Worm (Caenorhabditis elegans): ENCODE measurements around the gene clec-149.
A peak's percentile ranks its signal among the peaks of the same experiment; 100 is the strongest.

clec-149 gene

DNA sequence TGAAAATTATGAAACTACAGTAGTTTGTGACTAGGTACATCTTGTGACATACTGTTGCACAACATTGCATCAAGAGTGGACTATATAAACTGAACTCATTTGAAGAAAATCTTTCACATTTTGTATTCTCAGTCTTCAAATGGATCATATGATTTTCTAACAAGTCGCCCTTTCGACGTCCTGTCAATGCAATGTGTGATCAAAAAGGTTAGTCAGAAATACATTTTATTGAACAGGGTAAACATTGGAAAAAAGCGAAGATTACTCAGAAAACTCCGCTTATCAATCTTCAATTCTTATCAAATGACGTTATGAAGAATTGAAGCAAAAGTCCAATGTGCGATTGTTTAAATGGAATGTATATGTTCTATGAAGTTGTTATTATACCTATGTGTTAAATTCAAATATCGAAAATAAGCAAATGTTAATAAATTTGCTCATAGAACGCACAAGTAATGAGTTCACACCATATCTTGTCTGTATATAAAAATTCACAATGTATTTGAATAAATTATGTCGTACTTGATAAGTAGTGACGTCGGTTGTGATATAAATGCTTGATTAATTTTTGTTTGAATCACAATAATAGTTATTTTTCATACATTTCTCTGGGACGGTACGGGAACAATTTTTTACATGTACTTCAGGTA, 10.0 kb downstream of the clec-149 start, which contains the start of gene zip-2:
zip-2 (plus strand) TSS at position 128 of the 650 bp plus-strand sequence.
- TF ChIP-seq pbrm-1 (GFP tag; IDR thresholded peaks at IDR 0.05) = no peak
- no peak for TF ChIP-seq Y67H2A.10 (GFP tag; conservative IDR thresholded peaks at IDR 0.05)
- no peak for TF ChIP-seq F57A8.1 (GFP tag; optimal IDR thresholded peaks at IDR 0.05)
- no peak for TF ChIP-seq unc-130 (GFP tag; optimal IDR thresholded peaks at IDR 0.05)
- TF ChIP-seq let-526 (GFP tag; IDR thresholded peaks at IDR 0.05) = no peak
- TF ChIP-seq F49E8.2 (tag; optimal IDR thresholded peaks at IDR 0.05; ENCODE audit: insufficient read depth) = no peak
- TF ChIP-seq madf-6 (GFP tag; IDR thresholded peaks at IDR 0.05) = no peak
- peak; percentile 91 for TF ChIP-seq nhr-80 (tag; optimal IDR thresholded peaks at IDR 0.05)
- TF ChIP-seq nfya-1 (tag; optimal IDR thresholded peaks at IDR 0.05; ENCODE audit: borderline replicate concordance, insufficient read depth) = no peak
- TF ChIP-seq repo-1 (tag; optimal IDR thresholded peaks at IDR 0.05) = no peak
- no peak for TF ChIP-seq ceh-79 (tag; optimal IDR thresholded peaks at IDR 0.05)
- no peak for TF ChIP-seq K12H6.12 (tag; optimal IDR thresholded peaks at IDR 0.05)
- no peak for TF ChIP-seq ccch-3 (GFP tag; optimal IDR thresholded peaks at IDR 0.05)
- TF ChIP-seq hsf-1 (GFP tag; IDR thresholded peaks at IDR 0.05) = no peak
- TF ChIP-seq ztf-26 (tag; optimal IDR thresholded peaks at IDR 0.05) = no peak
- peak; percentile 27 for TF ChIP-seq madf-10 (tag; optimal IDR thresholded peaks at IDR 0.05)
- no peak for TF ChIP-seq dox-1 (GFP tag; IDR thresholded peaks at IDR 0.05)
- no peak for TF ChIP-seq ztf-25 (GFP tag; IDR thresholded peaks at IDR 0.05)
- TF ChIP-seq attf-6 (GFP tag; IDR thresholded peaks at IDR 0.05) = no peak
- no peak for TF ChIP-seq ekl-4 (GFP tag; IDR thresholded peaks at IDR 0.05)
- TF ChIP-seq mel-28 (tag; optimal IDR thresholded peaks at IDR 0.05; ENCODE audit: borderline replicate concordance) = no peak
- no peak for TF ChIP-seq let-607 (tag; optimal IDR thresholded peaks at IDR 0.05)
- TF ChIP-seq K11D2.4 (GFP tag; IDR thresholded peaks at IDR 0.05) = no peak
- TF ChIP-seq egl-18 (GFP tag; IDR thresholded peaks at IDR 0.05) = no peak
- TF ChIP-seq F10E7.11 (tag; optimal IDR thresholded peaks at IDR 0.05) = no peak
- no peak for TF ChIP-seq T07F8.4 (tag; optimal IDR thresholded peaks at IDR 0.05)
- TF ChIP-seq tlf-1 (GFP tag; optimal IDR thresholded peaks at IDR 0.05) = peak; percentile 14
- TF ChIP-seq die-1 (tag; optimal IDR thresholded peaks at IDR 0.05) = no peak
- no peak for TF ChIP-seq ceh-40 (GFP tag; IDR thresholded peaks at IDR 0.05)
- TF ChIP-seq Y79H2A.3 (GFP tag; conservative IDR thresholded peaks at IDR 0.05) = no peak
- no peak for TF ChIP-seq rec-8 (tag; optimal IDR thresholded peaks at IDR 0.05)
- TF ChIP-seq lsl-1 (GFP tag; optimal IDR thresholded peaks at IDR 0.05) = no peak
- TF ChIP-seq egl-44 (GFP tag; IDR thresholded peaks at IDR 0.05) = no peak
- TF ChIP-seq ceh-91 (GFP tag; IDR thresholded peaks at IDR 0.05) = no peak
- TF ChIP-seq hlh-12 (tag; optimal IDR thresholded peaks at IDR 0.05) = no peak
- TF ChIP-seq B0261.1 (tag; optimal IDR thresholded peaks at IDR 0.05) = no peak
- no peak for TF ChIP-seq mxl-1 (tag; optimal IDR thresholded peaks at IDR 0.05)
- no peak for TF ChIP-seq hmg-20 (GFP tag; IDR thresholded peaks at IDR 0.05)
- TF ChIP-seq bed-2 (GFP tag; IDR thresholded peaks at IDR 0.05) = no peak
- TF ChIP-seq ceh-58 (GFP tag; IDR thresholded peaks at IDR 0.05) = no peak
- TF ChIP-seq lin-40 (tag; optimal IDR thresholded peaks at IDR 0.05) = no peak
- TF ChIP-seq lsy-27 (tag; optimal IDR thresholded peaks at IDR 0.05; ENCODE audit: borderline replicate concordance, insufficient read depth) = no peak
- TF ChIP-seq nfya-2 (GFP tag; IDR thresholded peaks at IDR 0.05) = no peak
- no peak for TF ChIP-seq mes-4 (tag; optimal IDR thresholded peaks at IDR 0.05)
- peak; percentile 13 for TF ChIP-seq tbp1 (GFP tag; optimal IDR thresholded peaks at IDR 0.05)
- TF ChIP-seq F33H1.4 (GFP tag; IDR thresholded peaks at IDR 0.05) = no peak
- TF ChIP-seq ceh-100 (GFP tag; IDR thresholded peaks at IDR 0.05) = no peak
- no peak for TF ChIP-seq fkh-3 (tag; optimal IDR thresholded peaks at IDR 0.05)
- TF ChIP-seq aptf-3 (GFP tag; IDR thresholded peaks at IDR 0.05) = no peak

All from whole organism, young adult.